Fruit fly (Drosophila melanogaster): ENCODE results near the gene CG9121.

Gene CG9121

dm6 chr2L:5086905-5087522 lies 36.2 kb upstream of the CG9121 start (continued):
- TF ChIP-seq Ravus (GFP tag; IDR thresholded peaks at IDR 0.05) (peak; percentile 21), tgo (GFP tag; IDR thresholded peaks at IDR 0.05) (peak; percentile 39; the same call in 1 of the 3 replicates), Dbx (GFP tag; IDR thresholded peaks at IDR 0.05) (no peak; the same call in 2 of the 3 replicates), CG2712 (tag; optimal IDR thresholded peaks at IDR 0.05) (peak; percentile 83), BEAF-32 (GFP tag; optimal IDR thresholded peaks at IDR 0.05) (no peak), gt (GFP tag; IDR thresholded peaks at IDR 0.05) (no peak), Kr (GFP tag; optimal IDR thresholded peaks at IDR 0.05) (no peak), CG1832 (GFP tag; optimal IDR thresholded peaks at IDR 0.05) (no peak), pnt (GFP tag; optimal IDR thresholded peaks at IDR 0.05) (peak; percentile 60), Gsc (GFP tag; IDR thresholded peaks at IDR 0.05) (no peak), CG8944 (GFP tag; optimal IDR thresholded peaks at IDR 0.05) (peak; percentile 13), CG9797 (GFP tag; optimal IDR thresholded peaks at IDR 0.05) (no peak), kni (GFP tag; optimal IDR thresholded peaks at IDR 0.05) (no peak), Dek (tag; optimal IDR thresholded peaks at IDR 0.05) (peak; percentile 61), grn (GFP tag; optimal IDR thresholded peaks at IDR 0.05) (no peak), Myb (GFP tag; optimal IDR thresholded peaks at IDR 0.05) (peak; percentile 41), CG12236 (GFP tag; optimal IDR thresholded peaks at IDR 0.05) (peak; percentile 63), Mrtf (GFP tag; IDR thresholded peaks at IDR 0.05) (no peak; the same call in 2 of the 3 replicates), CG31224 (GFP tag; IDR thresholded peaks at IDR 0.05) (no peak), sim (GFP tag; IDR thresholded peaks at IDR 0.05) (no peak; the same call in 1 of the 2 replicates), en (GFP tag; optimal IDR thresholded peaks at IDR 0.05) (peak; percentile 54), CG13123 (GFP tag; optimal IDR thresholded peaks at IDR 0.05) (peak; percentile 36), CG10462 (GFP tag; optimal IDR thresholded peaks at IDR 0.05) (peak; percentile 41), CoRest (tag; optimal IDR thresholded peaks at IDR 0.05) (peak; percentile 83), CG15479 (GFP tag; optimal IDR thresholded peaks at IDR 0.05) (peak; percentile 22), nerfin-2 (GFP tag; IDR thresholded peaks at IDR 0.05; ENCODE audit: partially characterized antibody) (no peak), Sry-δ (GFP tag; optimal IDR thresholded peaks at IDR 0.05) (peak; percentile 33), Doc3 (GFP tag; IDR thresholded peaks at IDR 0.05; ENCODE audit: partially characterized antibody) (no peak), CG10274 (GFP tag; optimal IDR thresholded peaks at IDR 0.05) (peak; percentile 96), NFAT (GFP tag; IDR thresholded peaks at IDR 0.05) (no peak), Eip74EF (GFP tag; optimal IDR thresholded peaks at IDR 0.05) (peak in 1 of 2 experiments; percentile 87), CG7987 (GFP tag; optimal IDR thresholded peaks at IDR 0.05) (peak; percentile 54), dati (GFP tag; IDR thresholded peaks at IDR 0.05) (no peak), ab (GFP tag; optimal IDR thresholded peaks at IDR 0.05) (peak; percentile 32), Dip2 (GFP tag; IDR thresholded peaks at IDR 0.05) (no peak), HmgD (GFP tag; optimal IDR thresholded peaks at IDR 0.05) (peak; percentile 26), sens-2 (GFP tag; IDR thresholded peaks at IDR 0.05) (no peak), Ets65A (GFP tag) (peak; percentile 96), CG13775 (GFP tag; optimal IDR thresholded peaks at IDR 0.05) (peak; percentile 72), CG18476 (GFP tag; optimal IDR thresholded peaks at IDR 0.05) (peak; percentile 57), CG8765 (GFP tag; IDR thresholded peaks at IDR 0.05) (no peak), Jarid2 (GFP tag; optimal IDR thresholded peaks at IDR 0.05) (peak; percentile 53), CG17328 (GFP tag; IDR thresholded peaks at IDR 0.05) (peak; percentile 63), Rx (GFP tag; IDR thresholded peaks at IDR 0.05) (peak; percentile 62), inv (GFP tag; IDR thresholded peaks at IDR 0.05; ENCODE audit: partially characterized antibody) (no peak), unpg (GFP tag; optimal IDR thresholded peaks at IDR 0.05) (peak; percentile 86), Scr (GFP tag; IDR thresholded peaks at IDR 0.05; ENCODE audit: partially characterized antibody) (no peak), wdn (GFP tag; IDR thresholded peaks at IDR 0.05) (no peak), pb (GFP tag; optimal IDR thresholded peaks at IDR 0.05) (peak; percentile 68), Deaf1 (tag; optimal IDR thresholded peaks at IDR 0.05) (peak; percentile 61)

All from whole organism, embryonic.